Worm (Caenorhabditis elegans): ENCODE measurements around the gene ztf-14.
A peak's percentile ranks its signal among the peaks of the same experiment; 100 is the strongest.

Gene ztf-14

ce11 chrX:14502116-14502587 lies 6.3 kb downstream of the ztf-14 start (continued):
- TF ChIP-seq sea-2 (GFP tag; IDR thresholded peaks at IDR 0.05) = no peak
- TF ChIP-seq cebp-1 (GFP tag; IDR thresholded peaks at IDR 0.05) = peak; percentile 37; the same call in 1 of the 2 replicates
- TF ChIP-seq cebp-1 (tag; optimal IDR thresholded peaks at IDR 0.05) = peak; percentile 88
- 0 out of 2 replicates have a peak, but pooled peaks have one; percentile 28 for TF ChIP-seq nfyb-1 (GFP tag; IDR thresholded peaks at IDR 0.05)
- no peak for TF ChIP-seq attf-6 (GFP tag; IDR thresholded peaks at IDR 0.05)
- TF ChIP-seq ztf-6 (GFP tag; IDR thresholded peaks at IDR 0.05) = no peak
- TF ChIP-seq lin-40 (tag; optimal IDR thresholded peaks at IDR 0.05) = peak; percentile 77
- TF ChIP-seq madf-3 (GFP tag; IDR thresholded peaks at IDR 0.05) = no peak
- TF ChIP-seq ceh-27 (GFP tag; optimal IDR thresholded peaks at IDR 0.05) = no peak
- no peak for TF ChIP-seq ets-4 (GFP tag; optimal IDR thresholded peaks at IDR 0.05)
- TF ChIP-seq ccch-3 (GFP tag; optimal IDR thresholded peaks at IDR 0.05) = no peak
- no peak for TF ChIP-seq nfya-2 (GFP tag; IDR thresholded peaks at IDR 0.05)
- TF ChIP-seq lin-26 (GFP tag; IDR thresholded peaks at IDR 0.05) = peak; percentile 77; the same call in 1 of the 2 replicates
- no peak for TF ChIP-seq Y67H2A.10 (GFP tag; conservative IDR thresholded peaks at IDR 0.05)
- no peak for TF ChIP-seq B0019.2 (GFP tag; conservative IDR thresholded peaks at IDR 0.05)
- TF ChIP-seq nhr-90 (tag; optimal IDR thresholded peaks at IDR 0.05) = peak; percentile 68
- TF ChIP-seq chd-7 (tag; optimal IDR thresholded peaks at IDR 0.05) = peak; percentile 72
- TF ChIP-seq F55B11.4 (tag; optimal IDR thresholded peaks at IDR 0.05; ENCODE audit: borderline replicate concordance, insufficient read depth) = no peak
- no peak for TF ChIP-seq ztf-25 (GFP tag; IDR thresholded peaks at IDR 0.05)
- no peak for TF ChIP-seq D2030.7 (GFP tag; IDR thresholded peaks at IDR 0.05)
- TF ChIP-seq C17E4.6 (GFP tag; IDR thresholded peaks at IDR 0.05) = no peak
- peak in 1 of 3 experiments; percentile 28 for TF ChIP-seq lin-35 (GFP tag; optimal IDR thresholded peaks at IDR 0.05)
- TF ChIP-seq nhr-27 (tag; optimal IDR thresholded peaks at IDR 0.05) = no peak
- TF ChIP-seq mxl-1 (tag; optimal IDR thresholded peaks at IDR 0.05) = no peak
- no peak for TF ChIP-seq hmg-1.2 (GFP tag; IDR thresholded peaks at IDR 0.05)
- TF ChIP-seq attf-3 (GFP tag; conservative IDR thresholded peaks at IDR 0.05) = no peak
- TF ChIP-seq ZK185.1 (tag; optimal IDR thresholded peaks at IDR 0.05; ENCODE audit: poor library complexity, severe bottlenecking) = no peak
- TF ChIP-seq tbx-9 (tag; optimal IDR thresholded peaks at IDR 0.05; ENCODE audit: borderline replicate concordance) = no peak
- TF ChIP-seq nhr-80 (tag; optimal IDR thresholded peaks at IDR 0.05) = peak; percentile 89
- TF ChIP-seq F22D6.2 (tag; optimal IDR thresholded peaks at IDR 0.05) = peak; percentile 44
- TF ChIP-seq athp-1 (tag; optimal IDR thresholded peaks at IDR 0.05) = no peak
- no peak for TF ChIP-seq egl-18 (GFP tag; IDR thresholded peaks at IDR 0.05)
- peak; percentile 76; the same call in 1 of the 2 replicates for TF ChIP-seq B0336.3 (GFP tag; IDR thresholded peaks at IDR 0.05)
- no peak for TF ChIP-seq ekl-4 (GFP tag; IDR thresholded peaks at IDR 0.05)
- peak; percentile 77 for TF ChIP-seq tlf-1 (GFP tag; optimal IDR thresholded peaks at IDR 0.05)
- TF ChIP-seq dpff-1 (tag; optimal IDR thresholded peaks at IDR 0.05) = peak; percentile 17
- no peak for TF ChIP-seq madf-8 (GFP tag; conservative IDR thresholded peaks at IDR 0.05)
- TF ChIP-seq egl-44 (GFP tag; IDR thresholded peaks at IDR 0.05) = 0 out of 2 replicates have a peak, but pooled peaks have one; percentile 43
- TF ChIP-seq tbp1 (GFP tag; optimal IDR thresholded peaks at IDR 0.05) = peak; percentile 43
- peak; percentile 91 for TF ChIP-seq ztf-22 (GFP tag; optimal IDR thresholded peaks at IDR 0.05)
- peak; percentile 66 for TF ChIP-seq lir-1 (GFP tag; conservative IDR thresholded peaks at IDR 0.05)
- peak; percentile 58 for TF ChIP-seq atf-7 (tag; optimal IDR thresholded peaks at IDR 0.05)
- TF ChIP-seq snpc-1.1 (tag; optimal IDR thresholded peaks at IDR 0.05; ENCODE audit: insufficient read depth) = no peak
- TF ChIP-seq egrh-3 (GFP tag; IDR thresholded peaks at IDR 0.05) = no peak
- no peak for TF ChIP-seq Y79H2A.3 (GFP tag; conservative IDR thresholded peaks at IDR 0.05)
- TF ChIP-seq rec-8 (tag; optimal IDR thresholded peaks at IDR 0.05) = no peak
- no peak for TF ChIP-seq T26A5.8 (tag; optimal IDR thresholded peaks at IDR 0.05)
- TF ChIP-seq pha-4 (tag; optimal IDR thresholded peaks at IDR 0.05) = peak; percentile 33
